Fruit fly (Drosophila melanogaster): ENCODE results near the gene Reck.

dm6 chr3L:15047606-15048005 is 33.7 kb upstream of the Reck start:
- TF ChIP-seq psq (optimal IDR thresholded peaks at IDR 0.05) (no peak), EcR (GFP tag; optimal IDR thresholded peaks at IDR 0.05) (no peak), Dll (optimal IDR thresholded peaks at IDR 0.05) (no peak), usp (GFP tag; optimal IDR thresholded peaks at IDR 0.05) (no peak), CG8478 (optimal IDR thresholded peaks at IDR 0.05) (no peak), pan (optimal IDR thresholded peaks at IDR 0.05) (no peak)

Data from whole organism.